Worm (Caenorhabditis elegans) whole organism, L3 larva: ENCODE measurements around the gene ptr-3.

ENCODE experiments used
- ceh-16 ChIP-seq: sonication (generic microtip); optimal IDR thresholded peaks from 2 replicates; lab custom pipeline; 2017; ENCODE audit warnings: missing biosample characterization, missing genetic modification characterization
- ceh-28 ChIP-seq: fragments of 150-350 bp; optimal IDR thresholded peaks from 2 replicates; lab custom pipeline; 2014; ENCODE audit warnings: missing biosample characterization, missing genetic modification reagents, missing genetic modification characterization
- ceh-82 ChIP-seq: fragments of 150-350 bp; optimal IDR thresholded peaks from 2 replicates; lab custom pipeline; 2014; ENCODE audit warnings: missing biosample characterization, missing genetic modification characterization
- egl-27 ChIP-seq: sonication (generic microtip); optimal IDR thresholded peaks from 4 replicates; lab custom pipeline; 2017; ENCODE audit warnings: missing biosample characterization, missing genetic modification reagents, missing genetic modification characterization
- fkh-10 ChIP-seq: sonication (generic microtip); optimal IDR thresholded peaks from 2 replicates; lab custom pipeline; 2017; ENCODE audit warnings: missing biosample characterization, missing genetic modification reagents, missing genetic modification characterization
- mml-1 ChIP-seq: fragments of 150-350 bp; sonication (generic microtip); optimal IDR thresholded peaks from 3 replicates; lab custom pipeline; 2014; ENCODE audit warnings: missing biosample characterization, missing genetic modification characterization
- nfya-1 ChIP-seq: sonication (generic microtip); optimal IDR thresholded peaks from 2 replicates; lab custom pipeline; 2017; ENCODE audit warnings: missing genetic modification characterization, mild to moderate bottlenecking, missing compliant biosample characterization, antibody characterized with exemption, moderate library complexity; ENCODE audit not compliant: insufficient read depth
- nhr-11 ChIP-seq: fragments of 150-350 bp; optimal IDR thresholded peaks from 2 replicates; lab custom pipeline; 2014; ENCODE audit warnings: missing biosample characterization, missing genetic modification characterization
- nhr-12 ChIP-seq: fragments of 150-350 bp; optimal IDR thresholded peaks from 2 replicates; lab custom pipeline; 2014; ENCODE audit warnings: missing biosample characterization, missing genetic modification characterization
- nhr-43 ChIP-seq: sonication (generic microtip); optimal IDR thresholded peaks from 2 replicates; lab custom pipeline; 2016; ENCODE audit warnings: mild to moderate bottlenecking, missing genetic modification characterization, missing compliant biosample characterization; ENCODE audit not compliant: poor library complexity, severe bottlenecking
- nhr-77 ChIP-seq: fragments of 150-350 bp; optimal IDR thresholded peaks from 2 replicates; lab custom pipeline; 2014; ENCODE audit warnings: missing biosample characterization, missing genetic modification characterization
- pqm-1 ChIP-seq: fragments of 150-350 bp; optimal IDR thresholded peaks from 2 replicates; lab custom pipeline; 2017; ENCODE audit warnings: missing biosample characterization, missing genetic modification characterization, inconsistent platforms
- skn-1 ChIP-seq: fragments of 150-350 bp; optimal IDR thresholded peaks from 2 replicates; lab custom pipeline; 2014; ENCODE audit warnings: missing biosample characterization, missing genetic modification characterization
- unc-39 ChIP-seq: sonication (generic microtip); optimal IDR thresholded peaks from 4 replicates; lab custom pipeline; 2017; ENCODE audit warnings: missing biosample characterization, missing genetic modification characterization

- TF ChIP-seq skn-1 (tag; lab: Kevin White, UChicago) = no peak
- peak; percentile 57 for TF ChIP-seq nfya-1 (tag; lab: Kevin White, UChicago)
- no peak for TF ChIP-seq pqm-1 (tag; lab: Kevin White, UChicago)
- no peak for TF ChIP-seq nhr-43 (tag; lab: Kevin White, UChicago)
- no peak for TF ChIP-seq ceh-28 (tag; lab: Kevin White, UChicago)
- TF ChIP-seq ceh-82 = no peak
- TF ChIP-seq ceh-16 (tag; lab: Kevin White, UChicago) = no peak
- TF ChIP-seq nhr-11 (tag; lab: Kevin White, UChicago) = no peak
- no peak for TF ChIP-seq nhr-12 (tag; lab: Kevin White, UChicago)
- no peak for TF ChIP-seq mml-1 (tag; lab: Kevin White, UChicago)
- TF ChIP-seq fkh-10 (GFP tag; lab: Kevin White, UChicago) = peak; percentile 46
- no peak for TF ChIP-seq unc-39 (tag; lab: Kevin White, UChicago)
- TF ChIP-seq egl-27 = no peak
- TF ChIP-seq nhr-77 (tag; lab: Kevin White, UChicago) = no peak
Measured at ce11 chrII:401211-401610, 33.9 kb upstream of the ptr-3 start.
